Fruit fly (Drosophila melanogaster): ENCODE data around the gene CG3156.

DNA sequence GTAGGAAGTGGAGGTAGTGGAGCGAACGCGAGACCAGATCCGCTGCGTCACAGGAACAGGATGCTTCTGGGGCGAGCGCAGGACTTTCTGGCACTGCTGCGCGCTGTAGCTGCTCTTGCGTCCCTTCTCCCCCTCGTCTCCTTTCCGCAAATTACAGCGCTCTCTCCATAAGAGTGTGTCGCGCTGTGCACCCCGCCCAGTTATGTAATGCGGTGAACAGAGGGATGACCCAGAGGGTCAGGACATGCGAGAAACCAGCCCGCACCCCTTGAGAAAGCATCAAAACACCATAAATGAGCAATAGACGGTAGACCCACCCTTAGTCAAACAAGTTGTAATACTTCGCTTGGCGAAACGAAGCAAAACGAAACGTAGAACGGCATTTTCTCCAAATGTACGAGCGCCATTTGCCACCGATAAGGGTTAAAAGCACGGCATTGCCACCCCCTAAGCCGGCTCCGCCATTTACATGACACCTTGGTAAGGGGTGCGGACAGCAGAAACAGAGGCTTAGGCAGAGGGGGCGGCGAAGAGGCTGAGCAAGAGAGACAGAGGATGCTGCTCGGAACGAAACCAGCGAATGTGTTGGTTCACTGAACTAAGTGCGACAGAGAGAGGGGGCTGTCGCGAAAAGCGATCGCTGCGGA is 32.7 kb downstream of the CG3156 start:
- TF ChIP-seq bab1 (GFP tag; optimal IDR thresholded peaks at IDR 0.05) (no peak), CG12768 (GFP tag; optimal IDR thresholded peaks at IDR 0.05) (no peak), CG11617 (GFP tag; optimal IDR thresholded peaks at IDR 0.05) (no peak)

All from whole organism, adult.